Fruit fly (Drosophila melanogaster): Measurements from ENCODE around the gene COX7AL2.

dm6 chr2L:2202018-2202852 lies 4.5 kb upstream of the COX7AL2 start:
- TF ChIP-seq CG14655 (GFP tag; optimal IDR thresholded peaks at IDR 0.05) (peak; percentile 100), CG9948 (tag; optimal IDR thresholded peaks at IDR 0.05) (peak; percentile 100), Pif1B (GFP tag; optimal IDR thresholded peaks at IDR 0.05) (peak; percentile 100), Snoo (tag; optimal IDR thresholded peaks at IDR 0.05) (peak; percentile 100), Ets98B (GFP tag; IDR thresholded peaks at IDR 0.05) (peak; percentile 100), CG8301 (tag; optimal IDR thresholded peaks at IDR 0.05) (peak; percentile 100), EcR (GFP tag; optimal IDR thresholded peaks at IDR 0.05) (peak; percentile 99), rn (GFP tag; IDR thresholded peaks at IDR 0.05) (peak; percentile 99)

Measured in whole organism, pupa.